Fruit fly (Drosophila melanogaster) whole organism, embryonic: ENCODE results near the gene sosie.
A peak's percentile ranks its signal among the peaks of the same experiment; 100 is the strongest.

Source experiments
- Abd-B ChIP-seq: fragments of 200-800 bp; sonication (Bioruptor generic); optimal IDR thresholded peaks from 2 replicates; lab custom pipeline; 2018; ENCODE audit warnings: missing biosample characterization, mild to moderate bottlenecking, missing genetic modification characterization, moderate library complexity
- Asciz ChIP-seq: fragments of 200-800 bp; sonication (Bioruptor generic); optimal IDR thresholded peaks from 2 replicates; lab custom pipeline; 2017; ENCODE audit warnings: missing biosample characterization, mild to moderate bottlenecking, missing genetic modification characterization, missing genetic modification reagents
- CG1024 ChIP-seq: fragments of 200-800 bp; sonication (Bioruptor generic); IDR thresholded peaks from 2 replicates; pipeline ENCODE4 v1.3.6; 2022; ENCODE audit warnings: missing biosample characterization, missing genetic modification characterization
- CG10267 ChIP-seq: fragments of 200-800 bp; sonication (Bioruptor generic); optimal IDR thresholded peaks from 2 replicates; lab custom pipeline; 2018; ENCODE audit warnings: missing biosample characterization, mild to moderate bottlenecking, missing genetic modification characterization, moderate library complexity
- CG12236 ChIP-seq: fragments of 200-800 bp; sonication (Bioruptor generic); optimal IDR thresholded peaks from 2 replicates; lab custom pipeline; 2016; ENCODE audit warnings: missing biosample characterization, missing genetic modification characterization
- CG13624 ChIP-seq: fragments of 200-800 bp; sonication (Bioruptor generic); optimal IDR thresholded peaks from 2 replicates; lab custom pipeline; 2016; ENCODE audit warnings: missing biosample characterization, missing genetic modification characterization
- CG14050 ChIP-seq: fragments of 200-800 bp; sonication (Bioruptor generic); IDR thresholded peaks from 3 replicates; pipeline ENCODE4 v1.3.6; 2022; ENCODE audit warnings: missing biosample characterization, missing genetic modification characterization
- CG14667 ChIP-seq: fragments of 200-800 bp; sonication (Bioruptor generic); IDR thresholded peaks from 2 replicates; pipeline ENCODE4 v1.3.6; 2022; ENCODE audit warnings: missing biosample characterization, missing genetic modification characterization
- CG17385 ChIP-seq: fragments of 200-800 bp; sonication (Bioruptor generic); optimal IDR thresholded peaks from 3 replicates; lab custom pipeline; 2018; ENCODE audit warnings: missing biosample characterization, mild to moderate bottlenecking, missing genetic modification characterization
- CG17568 ChIP-seq: fragments of 200-800 bp; sonication (Bioruptor generic); optimal IDR thresholded peaks from 2 replicates; lab custom pipeline; 2018; ENCODE audit warnings: missing biosample characterization, mild to moderate bottlenecking, missing genetic modification characterization, moderate library complexity
- CG17802 ChIP-seq: fragments of 200-800 bp; sonication (Bioruptor generic); optimal IDR thresholded peaks from 2 replicates; lab custom pipeline; 2018; ENCODE audit warnings: missing biosample characterization, mild to moderate bottlenecking, missing genetic modification characterization, moderate library complexity
- CG17829 ChIP-seq: fragments of 200-800 bp; optimal IDR thresholded peaks from 2 replicates; lab custom pipeline; 2019; ENCODE audit warnings: missing biosample characterization, mild to moderate bottlenecking, missing genetic modification characterization, moderate library complexity
- CG4854 ChIP-seq: fragments of 200-800 bp; sonication (Bioruptor generic); optimal IDR thresholded peaks from 2 replicates; lab custom pipeline; 2016; ENCODE audit warnings: missing biosample characterization, missing genetic modification characterization, inconsistent platforms
- CG6272 ChIP-seq: fragments of 200-800 bp; sonication (Bioruptor generic); IDR thresholded peaks from 2 replicates; pipeline ENCODE4 v1.3.6; 2022; ENCODE audit warnings: missing biosample characterization, missing genetic modification characterization
- CG6765 ChIP-seq: fragments of 200-800 bp; sonication (Bioruptor generic); optimal IDR thresholded peaks from 3 replicates; lab custom pipeline; 2017; ENCODE audit warnings: missing biosample characterization, mild to moderate bottlenecking, missing genetic modification characterization
- CG7556 ChIP-seq: fragments of 200-800 bp; sonication (Bioruptor generic); optimal IDR thresholded peaks from 2 replicates; lab custom pipeline; 2017; ENCODE audit warnings: missing biosample characterization, mild to moderate bottlenecking, missing genetic modification characterization
- CG7786 ChIP-seq: fragments of 200-800 bp; sonication (Bioruptor generic); optimal IDR thresholded peaks from 2 replicates; lab custom pipeline; 2016; ENCODE audit warnings: missing biosample characterization, missing genetic modification characterization
- CG9437 ChIP-seq: fragments of 200-800 bp; sonication (Bioruptor generic); optimal IDR thresholded peaks from 2 replicates; lab custom pipeline; 2018; ENCODE audit warnings: missing biosample characterization, mild to moderate bottlenecking, missing genetic modification characterization
- CG9876 ChIP-seq: fragments of 200-800 bp; sonication (Bioruptor generic); optimal IDR thresholded peaks from 2 replicates; lab custom pipeline; 2016; ENCODE audit warnings: missing biosample characterization, missing genetic modification characterization
- Doc3 ChIP-seq: fragments of 200-800 bp; sonication (Bioruptor generic); IDR thresholded peaks from 3 replicates; pipeline ENCODE4 v1.3.6; 2022; ENCODE audit warnings: missing biosample characterization, missing genetic modification characterization; ENCODE audit not compliant: partially characterized antibody
- Fer2 ChIP-seq: fragments of 200-800 bp; sonication (Bioruptor generic); optimal IDR thresholded peaks from 2 replicates; lab custom pipeline; 2018; ENCODE audit warnings: missing biosample characterization, mild to moderate bottlenecking, missing genetic modification characterization, moderate library complexity
- HHEX ChIP-seq: fragments of 200-800 bp; sonication (Bioruptor generic); optimal IDR thresholded peaks from 3 replicates; lab custom pipeline; 2017; ENCODE audit warnings: missing biosample characterization, mild to moderate bottlenecking, missing genetic modification characterization, missing genetic modification reagents
- Hr51 ChIP-seq, 2 experiments: fragments of 200-800 bp; sonication (Bioruptor generic); optimal IDR thresholded peaks; 2 replicates in 1 of 2; 3 replicates in 1 of 2; lab custom pipeline; 2016 to 2018; ENCODE audit warnings: missing biosample characterization in 2 of 2, missing genetic modification characterization in 2 of 2, mild to moderate bottlenecking in 1 of 2, moderate library complexity in 1 of 2
- Hr78 ChIP-seq, 2 experiments: fragments of 200-800 bp in 1 of 2; fragments of >200 bp in 1 of 2; sonication (Bioruptor generic) in 1 of 2; optimal IDR thresholded peaks; 2 replicates each; lab custom pipeline; 2017 to 2019; ENCODE audit warnings: missing biosample characterization in 2 of 2, missing genetic modification characterization in 2 of 2, mild to moderate bottlenecking in 1 of 2, moderate library complexity in 1 of 2
- Lpt ChIP-seq: fragments of >200 bp; optimal IDR thresholded peaks from 2 replicates; lab custom pipeline; 2018; ENCODE audit warnings: missing biosample characterization, missing genetic modification characterization
- MTF-1 ChIP-seq: fragments of 200-800 bp; sonication (Bioruptor generic); optimal IDR thresholded peaks from 2 replicates; lab custom pipeline; 2018; ENCODE audit warnings: missing biosample characterization, mild to moderate bottlenecking, missing genetic modification characterization, borderline replicate concordance
- Neu2 ChIP-seq: fragments of 200-800 bp; sonication (Bioruptor generic); optimal IDR thresholded peaks from 3 replicates; lab custom pipeline; 2016; ENCODE audit warnings: missing biosample characterization, missing genetic modification characterization, borderline replicate concordance
- Stat92E ChIP-seq, 3 experiments: fragments of >200 bp in 2 of 3; fragments of 200-800 bp in 1 of 3; sonication (Bioruptor generic) in 1 of 3; optimal IDR thresholded peaks; 2 replicates each; lab custom pipeline; 2017 to 2019; ENCODE audit warnings: missing biosample characterization in 3 of 3, missing genetic modification characterization in 3 of 3, mild to moderate bottlenecking in 1 of 3, moderate library complexity in 1 of 3
- TFAM ChIP-seq: fragments of 200-800 bp; sonication (Bioruptor generic); optimal IDR thresholded peaks from 2 replicates; lab custom pipeline; 2017; ENCODE audit warnings: missing biosample characterization, missing genetic modification characterization, inconsistent platforms
- Tbp ChIP-seq: fragments of >200 bp; optimal IDR thresholded peaks from 2 replicates; lab custom pipeline; 2018; ENCODE audit warnings: missing biosample characterization, missing genetic modification characterization
- Xbp1 ChIP-seq: fragments of 200-800 bp; sonication (Bioruptor generic); optimal IDR thresholded peaks from 3 replicates; lab custom pipeline; 2016; ENCODE audit warnings: missing biosample characterization, mild to moderate bottlenecking, missing genetic modification characterization
- aop ChIP-seq: fragments of 200-800 bp; sonication (Bioruptor generic); IDR thresholded peaks from 2 replicates; pipeline ENCODE4 v1.3.6; 2022; ENCODE audit warnings: missing biosample characterization, missing genetic modification characterization
- bowl ChIP-seq: fragments of 200-800 bp; sonication (Bioruptor generic); IDR thresholded peaks from 2 replicates; pipeline ENCODE4 v1.3.6; 2022; ENCODE audit warnings: missing biosample characterization, missing genetic modification characterization
- dysf ChIP-seq: fragments of 200-800 bp; sonication (Bioruptor generic); IDR thresholded peaks from 3 replicates; pipeline ENCODE4 v1.3.6; 2022; ENCODE audit warnings: missing biosample characterization, missing genetic modification characterization
- en ChIP-seq: fragments of 200-800 bp; sonication (Bioruptor generic); optimal IDR thresholded peaks from 2 replicates; lab custom pipeline; 2016; ENCODE audit warnings: missing biosample characterization, missing genetic modification characterization
- fd64A ChIP-seq: fragments of 200-800 bp; sonication (Bioruptor generic); optimal IDR thresholded peaks from 3 replicates; lab custom pipeline; 2018; ENCODE audit warnings: missing biosample characterization, mild to moderate bottlenecking, missing genetic modification characterization
- grn ChIP-seq: fragments of 200-800 bp; sonication (Bioruptor generic); optimal IDR thresholded peaks from 3 replicates; lab custom pipeline; 2017; ENCODE audit warnings: missing biosample characterization, missing genetic modification characterization
- h ChIP-seq: fragments of >200 bp; optimal IDR thresholded peaks from 2 replicates; lab custom pipeline; 2017
- hbn ChIP-seq: fragments of 200-800 bp; sonication (Bioruptor generic); IDR thresholded peaks from 2 replicates; pipeline ENCODE4 v1.3.6; 2022; ENCODE audit warnings: missing biosample characterization, missing genetic modification characterization; ENCODE audit not compliant: partially characterized antibody
- kay ChIP-seq: fragments of 200-800 bp; sonication (Bioruptor generic); optimal IDR thresholded peaks from 2 replicates; lab custom pipeline; 2016; ENCODE audit warnings: missing biosample characterization, missing genetic modification characterization
- ken ChIP-seq: fragments of 200-800 bp; sonication (Bioruptor generic); IDR thresholded peaks from 3 replicates; pipeline ENCODE4 v1.3.6; 2022; ENCODE audit warnings: missing biosample characterization, missing genetic modification characterization
- pan ChIP-seq, 4 experiments: fragments of >200 bp in 3 of 4; fragments of 200-800 bp in 1 of 4; sonication (Bioruptor generic) in 1 of 4; optimal IDR thresholded peaks in 3 of 4; IDR thresholded peaks in 1 of 4; 2 replicates each; pipeline versions ENCODE4 v1.3.6 to Lab custom; 2017 to 2022; ENCODE audit warnings: missing biosample characterization in 2 of 4, missing genetic modification characterization in 2 of 4, mixed read lengths in 1 of 4
- psq ChIP-seq: fragments of 200-800 bp; sonication (Bioruptor generic); optimal IDR thresholded peaks from 2 replicates; lab custom pipeline; 2017; ENCODE audit warnings: missing biosample characterization, missing genetic modification characterization
- sd ChIP-seq: fragments of 200-800 bp; sonication (Bioruptor generic); optimal IDR thresholded peaks from 3 replicates; lab custom pipeline; 2018; ENCODE audit warnings: missing biosample characterization, mild to moderate bottlenecking, missing genetic modification characterization, moderate library complexity
- shn ChIP-seq: fragments of 200-800 bp; sonication (Bioruptor generic); optimal IDR thresholded peaks from 3 replicates; lab custom pipeline; 2016; ENCODE audit warnings: missing biosample characterization, missing genetic modification characterization
- trem ChIP-seq: fragments of 200-800 bp; optimal IDR thresholded peaks from 3 replicates; lab custom pipeline; 2019; ENCODE audit warnings: missing biosample characterization, mild to moderate bottlenecking, missing genetic modification characterization, moderate library complexity
- tup ChIP-seq: fragments of 200-800 bp; sonication (Bioruptor generic); optimal IDR thresholded peaks from 2 replicates; lab custom pipeline; 2016; ENCODE audit warnings: missing biosample characterization, mild to moderate bottlenecking, missing genetic modification characterization, moderate library complexity
- twi ChIP-seq: fragments of 200-800 bp; optimal IDR thresholded peaks from 2 replicates; lab custom pipeline; 2019; ENCODE audit warnings: missing biosample characterization, mild to moderate bottlenecking, missing genetic modification characterization, moderate library complexity
- unc-4 ChIP-seq: fragments of 200-800 bp; sonication (Bioruptor generic); IDR thresholded peaks from 2 replicates; pipeline ENCODE4 v1.3.6; 2022; ENCODE audit warnings: missing biosample characterization, missing genetic modification characterization; ENCODE audit not compliant: partially characterized antibody

The sosie gene

dm6 chr3R:24787042-24787565 is 46.6 kb upstream of the sosie start, which contains the start of gene CG5805 (continued):
- peak; percentile 90 for TF ChIP-seq CG6765 (GFP tag; lab: Kevin White, UChicago)
- peak; percentile 66 for TF ChIP-seq sd (tag; lab: Kevin White, UChicago)
- TF ChIP-seq Tbp = no peak
- no peak for TF ChIP-seq tup
- TF ChIP-seq ken = peak; percentile 89
- peak in 1 of 2 experiments; percentile 82 for TF ChIP-seq Hr78 (GFP tag; optimal IDR thresholded peaks at IDR 0.05; lab: Kevin White, UChicago)
- TF ChIP-seq CG17385 (GFP tag; lab: Kevin White, UChicago) = peak; percentile 78
- no peak for TF ChIP-seq unc-4 (GFP tag; lab: Robert Waterston, UW)
- peak; percentile 81 for TF ChIP-seq Xbp1 (GFP tag; lab: Kevin White, UChicago)
- TF ChIP-seq kay = no peak
- TF ChIP-seq bowl (GFP tag; lab: Robert Waterston, UW) = peak; percentile 70; the same call in 1 of the 2 replicates
- TF ChIP-seq pan (optimal IDR thresholded peaks at IDR 0.05; lab: Kevin White, UChicago) = no peak
- TF ChIP-seq pan (GFP tag; optimal IDR thresholded peaks at IDR 0.05 in 1 of 2, IDR thresholded peaks at IDR 0.05 in 1 of 2) = peak in 1 of 2 experiments; percentile 86
- TF ChIP-seq shn (GFP tag; lab: Kevin White, UChicago) = peak; percentile 56
- peak; percentile 89 for TF ChIP-seq Asciz (GFP tag; lab: Kevin White, UChicago)
- TF ChIP-seq Lpt (GFP tag; lab: Kevin White, UChicago) = no peak
- peak; percentile 83 for TF ChIP-seq CG4854 (GFP tag; lab: Kevin White, UChicago)
- TF ChIP-seq Neu2 (GFP tag; lab: Kevin White, UChicago) = no peak
- TF ChIP-seq dysf = peak; percentile 86
- peak; percentile 58 for TF ChIP-seq CG7556 (GFP tag; lab: Kevin White, UChicago)
- TF ChIP-seq trem (tag; lab: Kevin White, UChicago) = peak; percentile 71
- peak; percentile 69 for TF ChIP-seq grn (GFP tag; lab: Kevin White, UChicago)
- peak in 1 of 3 experiments; percentile 40 for TF ChIP-seq Stat92E (GFP tag; optimal IDR thresholded peaks at IDR 0.05; lab: Kevin White, UChicago)
- peak; percentile 68 for TF ChIP-seq psq (GFP tag; lab: Kevin White, UChicago)
- TF ChIP-seq Abd-B (GFP tag; lab: Kevin White, UChicago) = peak; percentile 57
- peak; percentile 75 to 83 for TF ChIP-seq Hr51 (GFP tag; optimal IDR thresholded peaks at IDR 0.05; lab: Kevin White, UChicago)
- no peak for TF ChIP-seq twi (tag; lab: Kevin White, UChicago)
- peak; percentile 53 for TF ChIP-seq CG12236
- TF ChIP-seq CG17568 = no peak
- TF ChIP-seq MTF-1 = peak; percentile 90
- peak; percentile 93 for TF ChIP-seq HHEX (GFP tag; lab: Kevin White, UChicago)
- TF ChIP-seq Doc3 (GFP tag; lab: Robert Waterston, UW) = no peak
- peak; percentile 47 for TF ChIP-seq TFAM
- TF ChIP-seq h (lab: Kevin White, UChicago) = no peak
- peak; percentile 67 for TF ChIP-seq CG10267 (tag; lab: Kevin White, UChicago)
- peak; percentile 51 for TF ChIP-seq en (GFP tag; lab: Kevin White, UChicago)
- TF ChIP-seq CG13624 (GFP tag; lab: Kevin White, UChicago) = peak; percentile 79
- TF ChIP-seq CG6272 (GFP tag; lab: Robert Waterston, UW) = peak; percentile 63
- peak; percentile 40; the same call in 1 of the 2 replicates for TF ChIP-seq CG14667 (GFP tag; lab: Robert Waterston, UW)
- peak; percentile 73 for TF ChIP-seq fd64A
- peak; percentile 16 for TF ChIP-seq CG7786 (GFP tag; lab: Kevin White, UChicago)
- TF ChIP-seq Fer2 (tag; lab: Kevin White, UChicago) = peak; percentile 80
- no peak for TF ChIP-seq aop
- peak; percentile 72 for TF ChIP-seq CG1024 (GFP tag; lab: Robert Waterston, UW)
- TF ChIP-seq CG14050 = peak; percentile 80
- peak; percentile 82 for TF ChIP-seq CG17802 (tag; lab: Kevin White, UChicago)
- no peak for TF ChIP-seq hbn (GFP tag; lab: Robert Waterston, UW)
- TF ChIP-seq CG9876 (GFP tag; lab: Kevin White, UChicago) = peak; percentile 74
- peak; percentile 65 for TF ChIP-seq CG17829 (tag; lab: Kevin White, UChicago)
- peak; percentile 78 for TF ChIP-seq CG9437 (GFP tag; lab: Kevin White, UChicago)
